Worm (Caenorhabditis elegans) whole organism, L2 larva: ENCODE data around the gene ragc-1.
A peak's percentile ranks its signal among the peaks of the same experiment; 100 is the strongest.

Source experiments
- C34F6.9 ChIP-seq: fragments of 150-350 bp; optimal IDR thresholded peaks from 2 replicates; lab custom pipeline; 2014; ENCODE audit warnings: missing biosample characterization, missing genetic modification characterization
- F13H6.1 ChIP-seq: sonication (generic microtip); optimal IDR thresholded peaks from 2 replicates; lab custom pipeline; 2016; ENCODE audit warnings: missing genetic modification characterization, missing compliant biosample characterization
- ZK546.5 ChIP-seq: sonication (generic microtip); optimal IDR thresholded peaks from 2 replicates; lab custom pipeline; 2017; ENCODE audit warnings: missing biosample characterization, missing genetic modification characterization
- alr-1 ChIP-seq: fragments of 150-350 bp; optimal IDR thresholded peaks from 2 replicates; lab custom pipeline; 2014; ENCODE audit warnings: missing biosample characterization, missing genetic modification characterization
- aly-2 ChIP-seq: fragments of 150-350 bp; optimal IDR thresholded peaks from 2 replicates; lab custom pipeline; 2014; ENCODE audit warnings: missing biosample characterization, missing genetic modification characterization
- ama-1 ChIP-seq: fragments of 150-350 bp; optimal IDR thresholded peaks from 2 replicates; lab custom pipeline; 2018; ENCODE audit warnings: inconsistent platforms
- blmp-1 ChIP-seq: sonication (generic microtip); optimal IDR thresholded peaks from 2 replicates; lab custom pipeline; 2017; ENCODE audit warnings: missing genetic modification characterization, mild to moderate bottlenecking, missing compliant biosample characterization, antibody characterized with exemption, moderate library complexity; ENCODE audit not compliant: insufficient read depth
- ceh-82 ChIP-seq: fragments of 150-350 bp; optimal IDR thresholded peaks from 2 replicates; lab custom pipeline; 2014; ENCODE audit warnings: missing biosample characterization, missing genetic modification characterization
- crh-2 ChIP-seq: sonication (generic microtip); optimal IDR thresholded peaks from 2 replicates; lab custom pipeline; 2017; ENCODE audit warnings: missing biosample characterization, missing genetic modification characterization
- elt-1 ChIP-seq: fragments of 150-350 bp; optimal IDR thresholded peaks from 2 replicates; lab custom pipeline; 2014; ENCODE audit warnings: missing biosample characterization, missing genetic modification characterization
- elt-3 ChIP-seq: sonication (generic microtip); optimal IDR thresholded peaks from 2 replicates; lab custom pipeline; 2017; ENCODE audit warnings: missing biosample characterization, missing genetic modification characterization
- lin-13 ChIP-seq: fragments of 150-350 bp; optimal IDR thresholded peaks from 2 replicates; lab custom pipeline; 2014; ENCODE audit warnings: missing biosample characterization, missing genetic modification reagents, missing genetic modification characterization
- lin-39 ChIP-seq: fragments of 150-350 bp; optimal IDR thresholded peaks from 2 replicates; lab custom pipeline; 2014; ENCODE audit warnings: missing biosample characterization, missing genetic modification reagents, missing genetic modification characterization
- lsy-2 ChIP-seq, 2 experiments: fragments of 150-350 bp in 1 of 2; sonication (generic microtip) in 1 of 2; optimal IDR thresholded peaks; 2 replicates each; lab custom pipeline; 2014 to 2017; ENCODE audit warnings: missing biosample characterization in 2 of 2, missing genetic modification characterization in 2 of 2
- mab-5 ChIP-seq: fragments of 150-350 bp; optimal IDR thresholded peaks from 2 replicates; lab custom pipeline; 2014; ENCODE audit warnings: missing biosample characterization, missing genetic modification characterization
- mbf-1 ChIP-seq: sonication (generic microtip); optimal IDR thresholded peaks from 2 replicates; lab custom pipeline; 2017; ENCODE audit warnings: missing biosample characterization, missing genetic modification characterization
- mdl-1 ChIP-seq, 2 experiments: fragments of 150-350 bp in 1 of 2; sonication (generic microtip) in 1 of 2; optimal IDR thresholded peaks; 2 replicates each; lab custom pipeline; 2017; ENCODE audit warnings: missing biosample characterization in 2 of 2, missing genetic modification characterization in 2 of 2
- nhr-10 ChIP-seq: sonication (generic microtip); optimal IDR thresholded peaks from 2 replicates; lab custom pipeline; 2017; ENCODE audit warnings: missing biosample characterization, missing genetic modification characterization
- nhr-12 ChIP-seq: fragments of 150-350 bp; optimal IDR thresholded peaks from 2 replicates; lab custom pipeline; 2014; ENCODE audit warnings: missing biosample characterization, missing genetic modification characterization
- nhr-129 ChIP-seq: fragments of 150-350 bp; optimal IDR thresholded peaks from 2 replicates; lab custom pipeline; 2014; ENCODE audit warnings: missing biosample characterization, missing genetic modification characterization
- nhr-21 ChIP-seq: fragments of 150-350 bp; optimal IDR thresholded peaks from 2 replicates; lab custom pipeline; 2014; ENCODE audit warnings: missing biosample characterization, missing genetic modification characterization
- nhr-23 ChIP-seq: fragments of 150-350 bp; optimal IDR thresholded peaks from 2 replicates; lab custom pipeline; 2014; ENCODE audit warnings: missing biosample characterization, missing genetic modification reagents, missing genetic modification characterization
- nhr-237 ChIP-seq: fragments of 150-350 bp; optimal IDR thresholded peaks from 2 replicates; lab custom pipeline; 2014; ENCODE audit warnings: missing biosample characterization, missing genetic modification characterization
- nhr-25 ChIP-seq: fragments of 150-350 bp; sonication (generic microtip); optimal IDR thresholded peaks from 3 replicates; lab custom pipeline; 2014; ENCODE audit warnings: missing biosample characterization, missing genetic modification characterization
- nhr-6 ChIP-seq: fragments of 150-350 bp; optimal IDR thresholded peaks from 2 replicates; lab custom pipeline; 2014; ENCODE audit warnings: missing biosample characterization, missing genetic modification characterization
- nhr-77 ChIP-seq: fragments of 150-350 bp; optimal IDR thresholded peaks from 2 replicates; lab custom pipeline; 2014; ENCODE audit warnings: missing biosample characterization, missing genetic modification characterization
- peb-1 ChIP-seq: fragments of 150-350 bp; optimal IDR thresholded peaks from 2 replicates; lab custom pipeline; 2014; ENCODE audit warnings: missing biosample characterization, missing genetic modification characterization
- sem-4 ChIP-seq: fragments of 150-350 bp; optimal IDR thresholded peaks from 2 replicates; lab custom pipeline; 2014; ENCODE audit warnings: missing biosample characterization, missing genetic modification reagents, missing genetic modification characterization
- sma-3 ChIP-seq: sonication (generic microtip); optimal IDR thresholded peaks from 2 replicates; lab custom pipeline; 2016; ENCODE audit warnings: missing genetic modification reagents, missing genetic modification characterization, missing compliant biosample characterization
- sma-9 ChIP-seq, 2 experiments: fragments of 150-350 bp in 1 of 2; sonication (generic microtip) in 1 of 2; optimal IDR thresholded peaks; 2 replicates each; lab custom pipeline; 2014 to 2016; ENCODE audit warnings: missing genetic modification characterization in 2 of 2, mild to moderate bottlenecking in 1 of 2, missing biosample characterization in 1 of 2, missing compliant biosample characterization in 1 of 2, missing genetic modification reagents in 1 of 2, moderate library complexity in 1 of 2
- snpc-4 ChIP-seq: fragments of 150-350 bp; optimal IDR thresholded peaks from 2 replicates; lab custom pipeline; 2014; ENCODE audit warnings: missing biosample characterization, missing genetic modification characterization
- unc-39 ChIP-seq: fragments of 150-350 bp; optimal IDR thresholded peaks from 2 replicates; lab custom pipeline; 2014; ENCODE audit warnings: missing biosample characterization, missing genetic modification characterization
- unc-55 ChIP-seq: fragments of 150-350 bp; sonication (generic microtip); optimal IDR thresholded peaks from 3 replicates; lab custom pipeline; 2014; ENCODE audit warnings: missing biosample characterization, missing genetic modification reagents, missing genetic modification characterization

The ragc-1 gene

ce11 chrIV:11646908-11647307 lies 42.2 kb upstream of the ragc-1 start:
- TF ChIP-seq lin-13 (GFP tag; lab: Kevin White, UChicago) (no peak), nhr-6 (tag; lab: Kevin White, UChicago) (peak; percentile 7), F13H6.1 (tag; lab: Kevin White, UChicago) (peak; percentile 19), nhr-23 (tag; lab: Kevin White, UChicago) (no peak), crh-2 (tag; lab: Kevin White, UChicago) (no peak), sma-9 (GFP tag; optimal IDR thresholded peaks at IDR 0.05; lab: Kevin White, UChicago) (peak; percentile 30), sma-9 (tag; optimal IDR thresholded peaks at IDR 0.05; lab: Kevin White, UChicago) (no peak), nhr-129 (tag; lab: Kevin White, UChicago) (peak; percentile 40), peb-1 (tag; lab: Kevin White, UChicago) (no peak), sem-4 (tag; lab: Kevin White, UChicago) (no peak), mdl-1 (tag; optimal IDR thresholded peaks at IDR 0.05; lab: Kevin White, UChicago) (no peak), nhr-21 (tag; lab: Kevin White, UChicago) (no peak), blmp-1 (no peak), ceh-82 (tag; lab: Kevin White, UChicago) (no peak), C34F6.9 (tag; lab: Kevin White, UChicago) (no peak)

DNA sequence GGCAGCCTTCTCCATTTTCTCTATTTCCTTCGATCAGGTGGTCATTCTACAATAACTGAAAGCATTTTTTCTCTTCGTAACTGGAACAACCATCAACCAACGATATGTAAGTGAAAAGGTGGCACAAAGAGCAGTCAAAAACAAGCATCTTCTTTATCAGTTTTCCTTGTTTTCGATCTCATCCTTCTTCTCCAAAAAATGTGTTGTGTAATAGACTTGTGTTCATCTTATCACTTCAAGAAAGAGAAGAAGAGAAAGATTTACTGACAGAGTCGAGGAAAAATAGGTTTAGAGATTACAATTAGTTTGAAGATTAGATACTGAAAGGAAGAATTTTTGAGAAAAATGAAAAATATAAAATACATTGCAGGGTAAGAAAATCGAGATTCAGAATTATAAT lies 40.6 kb upstream of the ragc-1 start:
- peak; percentile 26 for TF ChIP-seq F13H6.1 (tag; lab: Kevin White, UChicago)
- TF ChIP-seq elt-1: no peak
- TF ChIP-seq elt-3 (tag; lab: Kevin White, UChicago): no peak
- TF ChIP-seq lsy-2 (tag; optimal IDR thresholded peaks at IDR 0.05; lab: Kevin White, UChicago): peak in 1 of 2 experiments; percentile 7
- TF ChIP-seq mab-5: no peak
- peak; percentile 45 for TF ChIP-seq nhr-129 (tag; lab: Kevin White, UChicago)
- peak; percentile 34 for TF ChIP-seq sma-9 (GFP tag; optimal IDR thresholded peaks at IDR 0.05; lab: Kevin White, UChicago)
- TF ChIP-seq sma-9 (tag; optimal IDR thresholded peaks at IDR 0.05; lab: Kevin White, UChicago): no peak

- TF ChIP-seq nhr-12 (tag; lab: Kevin White, UChicago) (no peak), nhr-237 (tag; lab: Kevin White, UChicago) (no peak), unc-39 (tag; lab: Kevin White, UChicago) (no peak), ama-1 (lab: Kevin White, UChicago) (no peak), mbf-1 (tag; lab: Kevin White, UChicago) (no peak), lin-39 (tag; lab: Kevin White, UChicago) (no peak), ceh-82 (tag; lab: Kevin White, UChicago) (no peak)
Observed at ce11 chrIV:11644705-11645104, 40.0 kb upstream of the ragc-1 start.

ce11 chrIV:11643829-11644228 lies 39.1 kb upstream of the ragc-1 start, which contains the start of gene prx-2:
Gene prx-2 (plus strand): TSS chrIV:11644129.
- no peak for TF ChIP-seq ceh-82 (tag; lab: Kevin White, UChicago)
- no peak for TF ChIP-seq mdl-1 (tag; optimal IDR thresholded peaks at IDR 0.05; lab: Kevin White, UChicago)
- TF ChIP-seq crh-2 (tag; lab: Kevin White, UChicago): no peak
- TF ChIP-seq lsy-2 (tag; optimal IDR thresholded peaks at IDR 0.05; lab: Kevin White, UChicago): no peak
- no peak for TF ChIP-seq elt-3 (tag; lab: Kevin White, UChicago)
- TF ChIP-seq alr-1: no peak
- no peak for TF ChIP-seq nhr-237 (tag; lab: Kevin White, UChicago)

ce11 chrIV:11641802-11642201 lies 37.1 kb upstream of the ragc-1 start, which contains the start of gene ZK809.1:
Gene ZK809.1 (plus strand): TSS chrIV:11642102.
- TF ChIP-seq ama-1 (lab: Kevin White, UChicago): no peak

- TF ChIP-seq nhr-12 (tag; lab: Kevin White, UChicago): no peak
- no peak for TF ChIP-seq sma-3 (GFP tag; lab: Kevin White, UChicago)
- TF ChIP-seq elt-3 (tag; lab: Kevin White, UChicago): no peak
- no peak for TF ChIP-seq nhr-25 (tag; lab: Kevin White, UChicago)
- TF ChIP-seq nhr-77 (tag; lab: Kevin White, UChicago): no peak
- TF ChIP-seq unc-55 (GFP tag; lab: Kevin White, UChicago): no peak
- TF ChIP-seq snpc-4 (tag; lab: Kevin White, UChicago): no peak
- no peak for TF ChIP-seq nhr-21 (tag; lab: Kevin White, UChicago)
- TF ChIP-seq peb-1 (tag; lab: Kevin White, UChicago): no peak
- no peak for TF ChIP-seq sma-9 (GFP tag; optimal IDR thresholded peaks at IDR 0.05; lab: Kevin White, UChicago)
- no peak for TF ChIP-seq sma-9 (tag; optimal IDR thresholded peaks at IDR 0.05; lab: Kevin White, UChicago)
- TF ChIP-seq ZK546.5 (tag; lab: Kevin White, UChicago): no peak
- TF ChIP-seq nhr-10 (tag; lab: Kevin White, UChicago): no peak
- no peak for TF ChIP-seq mab-5
- no peak for TF ChIP-seq aly-2 (tag; lab: Kevin White, UChicago)
Observed at ce11 chrIV:11640915-11641314, 36.2 kb upstream of the ragc-1 start, which contains the start of gene ttr-50. Gene ttr-50 (minus strand): TSS chrIV:11641015.
